Worm (Caenorhabditis elegans): ENCODE results near the gene srh-258.

- TF ChIP-seq alr-1 (tag; optimal IDR thresholded peaks at IDR 0.05), result no peak
- TF ChIP-seq sma-9 (GFP tag; optimal IDR thresholded peaks at IDR 0.05), result no peak
- no peak for TF ChIP-seq sma-9 (tag; optimal IDR thresholded peaks at IDR 0.05)
- TF ChIP-seq ama-1 (optimal IDR thresholded peaks at IDR 0.05), result no peak
- TF ChIP-seq unc-39 (tag; optimal IDR thresholded peaks at IDR 0.05), result no peak
Observed at ce11 chrV:15442384-15442783, 37.4 kb downstream of the srh-258 start.

All from whole organism, L2 larva.